Fruit fly (Drosophila melanogaster) whole organism, embryonic: Measurements from ENCODE around the gene ImpE1.

Experiments used
- C15 ChIP-seq: fragments of 200-800 bp; sonication (Bioruptor generic); IDR thresholded peaks from 3 replicates; pipeline ENCODE4 v1.3.6; 2022; ENCODE audit warnings: missing biosample characterization, missing genetic modification characterization
- CG33213 ChIP-seq: fragments of 200-800 bp; sonication (Bioruptor generic); optimal IDR thresholded peaks from 3 replicates; lab custom pipeline; 2016; ENCODE audit warnings: missing biosample characterization, missing genetic modification characterization
- CG7928 ChIP-seq: fragments of 200-800 bp; sonication (Bioruptor generic); optimal IDR thresholded peaks from 2 replicates; lab custom pipeline; 2017; ENCODE audit warnings: missing biosample characterization, mild to moderate bottlenecking, missing genetic modification characterization
- CG8478 ChIP-seq: fragments of >200 bp; optimal IDR thresholded peaks from 2 replicates; lab custom pipeline; 2018
- Dfd ChIP-seq, 2 experiments: fragments of >200 bp; optimal IDR thresholded peaks; 2 replicates each; lab custom pipeline; 2017; ENCODE audit warnings: missing biosample characterization in 2 of 2, missing genetic modification characterization in 2 of 2
- Gug ChIP-seq: fragments of 200-800 bp; sonication (Bioruptor generic); IDR thresholded peaks from 4 replicates; pipeline ENCODE4 v1.3.6; 2022; ENCODE audit warnings: missing biosample characterization, missing genetic modification characterization
- HLH4C ChIP-seq: fragments of 200-800 bp; sonication (Bioruptor generic); IDR thresholded peaks from 3 replicates; pipeline ENCODE4 v1.3.6; 2022; ENCODE audit warnings: missing biosample characterization, missing genetic modification characterization; ENCODE audit not compliant: partially characterized antibody
- amos ChIP-seq: fragments of 200-800 bp; sonication (Bioruptor generic); IDR thresholded peaks from 2 replicates; pipeline ENCODE4 v1.3.6; 2022; ENCODE audit warnings: missing biosample characterization, missing genetic modification characterization; ENCODE audit not compliant: partially characterized antibody
- mam ChIP-seq: fragments of 200-800 bp; sonication (Bioruptor generic); optimal IDR thresholded peaks from 3 replicates; lab custom pipeline; 2016; ENCODE audit warnings: missing biosample characterization, missing genetic modification characterization
- sisA ChIP-seq: fragments of 200-800 bp; sonication (Bioruptor generic); IDR thresholded peaks from 2 replicates; pipeline ENCODE4 v1.3.6; 2022; ENCODE audit warnings: missing biosample characterization, missing genetic modification characterization
- sr ChIP-seq: fragments of 200-800 bp; sonication (Bioruptor generic); IDR thresholded peaks from 3 replicates; pipeline ENCODE4 v1.3.6; 2022; ENCODE audit warnings: missing biosample characterization, missing genetic modification characterization

DNA sequence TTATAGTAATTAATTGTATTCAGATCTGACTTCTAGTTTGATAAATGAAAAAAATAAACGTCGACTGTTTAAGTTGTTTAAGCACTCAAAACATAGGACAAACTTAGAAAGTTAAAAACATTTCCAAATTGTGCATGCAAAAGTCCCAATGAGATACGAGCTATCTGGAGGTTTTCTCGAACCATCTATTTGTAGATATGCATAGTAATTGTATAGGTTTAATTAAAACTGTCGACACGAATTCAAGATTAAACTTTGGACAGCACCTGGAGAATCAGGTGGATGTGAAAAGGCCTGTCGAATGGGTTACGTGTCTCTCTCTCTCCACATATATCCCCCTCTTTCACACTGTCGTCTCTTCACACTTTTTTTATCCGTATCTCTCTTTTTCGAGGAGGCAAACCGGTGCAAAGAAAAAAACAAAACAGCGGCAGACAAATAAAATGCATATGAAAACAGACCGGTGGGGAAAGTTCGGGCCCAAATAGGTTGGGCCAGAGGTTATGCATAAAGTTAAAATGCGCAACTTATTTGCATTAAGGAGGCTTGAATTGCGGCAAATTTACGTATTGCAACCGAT is 12.1 kb upstream of the ImpE1 start:
- TF ChIP-seq sr (GFP tag; lab: Robert Waterston, UW) (no peak), Dfd (GFP tag; optimal IDR thresholded peaks at IDR 0.05; lab: Kevin White, UChicago) (no peak), sisA (GFP tag; lab: Robert Waterston, UW) (no peak), CG8478 (lab: Kevin White, UChicago) (no peak), Gug (no peak), HLH4C (GFP tag; lab: Robert Waterston, UW) (no peak), C15 (GFP tag; lab: Robert Waterston, UW) (no peak), amos (GFP tag; lab: Robert Waterston, UW) (no peak), mam (GFP tag; lab: Kevin White, UChicago) (no peak), CG7928 (GFP tag; lab: Kevin White, UChicago) (no peak), CG33213 (GFP tag; lab: Kevin White, UChicago) (no peak)
